Worm (Caenorhabditis elegans): Measurements from ENCODE around the gene lit-1.

- TF ChIP-seq ztf-22 (GFP tag; optimal IDR thresholded peaks at IDR 0.05) (no peak), ama-1 (optimal IDR thresholded peaks at IDR 0.05) (no peak), ama-1 (GFP tag; optimal IDR thresholded peaks at IDR 0.05) (no peak), F10E7.11 (tag; optimal IDR thresholded peaks at IDR 0.05) (no peak), madf-3 (GFP tag; IDR thresholded peaks at IDR 0.05) (no peak), F49E8.2 (tag; optimal IDR thresholded peaks at IDR 0.05; ENCODE audit: insufficient read depth) (no peak), snpc-4 (GFP tag; optimal IDR thresholded peaks at IDR 0.05) (no peak), snpc-4 (tag; optimal IDR thresholded peaks at IDR 0.05) (no peak), sdz-38 (tag; optimal IDR thresholded peaks at IDR 0.05) (no peak), ztf-18 (tag; optimal IDR thresholded peaks at IDR 0.05) (no peak), chd-7 (tag; optimal IDR thresholded peaks at IDR 0.05) (no peak), F52B5.7 (tag; optimal IDR thresholded peaks at IDR 0.05) (no peak), efl-1 (GFP tag; optimal IDR thresholded peaks at IDR 0.05) (no peak), unc-62 (GFP tag; optimal IDR thresholded peaks at IDR 0.05) (no peak), gei-17 (GFP tag; optimal IDR thresholded peaks at IDR 0.05) (no peak), athp-1 (tag; optimal IDR thresholded peaks at IDR 0.05) (no peak)
Observed at ce11 chrIII:13716831-13717230, 15.0 kb downstream of the lit-1 start.
